Worm (Caenorhabditis elegans) whole organism, young adult: ENCODE data around the gene F36H9.5.

ENCODE experiments used
- Y67H2A.10 ChIP-seq: fragments of 200-800 bp; sonication (Bioruptor generic); conservative IDR thresholded peaks from 2 replicates; pipeline ENCODE4 v1.3.6; 2022; ENCODE audit warnings: missing genetic modification reagents, missing genetic modification characterization, missing compliant biosample characterization
- ama-1 ChIP-seq, 3 experiments: fragments of 150-350 bp in 1 of 3; sonication (generic microtip) in 2 of 3; optimal IDR thresholded peaks; 2 replicates each; lab custom pipeline; 2014 to 2018; ENCODE audit warnings: missing biosample characterization in 2 of 3, missing genetic modification characterization in 2 of 3, missing genetic modification reagents in 2 of 3
- ceh-27 ChIP-seq: fragments of 200-800 bp; sonication (Bioruptor generic); optimal IDR thresholded peaks from 2 replicates; lab custom pipeline; 2018; ENCODE audit warnings: mild to moderate bottlenecking, missing genetic modification characterization, moderate library complexity, missing compliant biosample characterization
- ceh-58 ChIP-seq: fragments of 200-800 bp; sonication (Bioruptor generic); IDR thresholded peaks from 2 replicates; pipeline ENCODE4 v1.3.6; 2022; ENCODE audit warnings: missing genetic modification characterization, missing compliant biosample characterization
- ceh-91 ChIP-seq: fragments of 200-800 bp; sonication (Bioruptor generic); IDR thresholded peaks from 2 replicates; pipeline ENCODE4 v1.3.6; 2022; ENCODE audit warnings: missing genetic modification reagents, missing genetic modification characterization, missing compliant biosample characterization
- efl-1 ChIP-seq: fragments of 150-350 bp; optimal IDR thresholded peaks from 2 replicates; lab custom pipeline; 2014; ENCODE audit warnings: missing biosample characterization, missing genetic modification reagents, missing genetic modification characterization
- hmg-20 ChIP-seq: fragments of 200-800 bp; sonication (Bioruptor generic); IDR thresholded peaks from 2 replicates; pipeline ENCODE4 v1.3.6; 2022; ENCODE audit warnings: missing genetic modification reagents, missing genetic modification characterization, missing compliant biosample characterization
- pha-4 ChIP-seq: fragments of 150-350 bp; sonication (generic microtip); optimal IDR thresholded peaks from 2 replicates; lab custom pipeline; 2014; ENCODE audit warnings: missing biosample characterization, missing genetic modification reagents, missing genetic modification characterization

DNA sequence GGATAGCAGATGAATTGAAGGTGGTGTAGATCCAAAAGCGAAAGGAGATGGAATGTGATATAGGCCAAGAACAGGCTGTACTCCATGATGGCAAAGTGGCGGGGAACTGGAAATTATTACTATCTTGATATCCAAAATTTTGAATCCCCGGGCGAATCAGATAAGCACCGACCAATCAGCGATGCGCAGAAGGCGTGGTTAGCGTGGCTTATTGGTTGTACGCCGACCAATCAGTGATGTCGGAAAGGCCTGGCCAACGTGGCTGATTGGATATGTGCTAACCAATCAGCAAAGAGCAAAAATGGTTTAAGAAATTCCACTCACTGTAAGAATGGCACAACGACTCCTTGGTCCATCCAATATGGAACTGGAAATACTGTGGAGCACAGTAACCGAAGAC lies 1.8 kb downstream of the F36H9.5 start:
- TF ChIP-seq efl-1 (GFP tag; lab: Kevin White, UChicago) (no peak), ceh-58 (no peak), ceh-91 (no peak), pha-4 (tag; lab: Kevin White, UChicago) (no peak), hmg-20 (no peak), Y67H2A.10 (GFP tag; lab: Robert Waterston, UW) (no peak), ceh-27 (no peak), ama-1 (optimal IDR thresholded peaks at IDR 0.05; lab: Kevin White, UChicago) (no peak), ama-1 (GFP tag; optimal IDR thresholded peaks at IDR 0.05; lab: Kevin White, UChicago) (no peak)
